Worm (Caenorhabditis elegans): ENCODE measurements around the gene ric-8.

DNA sequence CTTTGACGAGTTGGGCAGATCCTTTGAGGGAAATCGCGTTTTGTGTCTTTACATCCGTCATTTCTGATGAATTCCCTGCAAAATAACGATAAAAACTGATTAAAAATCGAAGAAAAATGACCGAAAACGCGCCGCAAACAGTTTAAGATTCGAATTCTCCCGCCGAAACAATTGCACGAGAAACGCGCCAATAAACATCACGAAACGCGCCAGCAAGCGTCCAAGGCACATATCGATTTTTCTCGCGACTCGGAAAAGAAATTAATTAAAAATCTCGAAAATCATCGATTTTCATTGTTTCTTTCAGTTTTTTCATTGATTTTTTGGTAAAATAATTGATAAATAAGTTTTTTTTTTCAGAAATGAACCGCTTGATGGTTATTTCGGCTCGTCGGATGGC is 1.8 kb upstream of the ric-8 start, which contains the start of the genes mdf-2 and nduv-3:
- no peak for TF ChIP-seq him-1 (tag; optimal IDR thresholded peaks at IDR 0.05)
- peak; percentile 72 for TF ChIP-seq W03F9.2 (tag; optimal IDR thresholded peaks at IDR 0.05)
- no peak for TF ChIP-seq dao-5 (tag; optimal IDR thresholded peaks at IDR 0.05)
